Fruit fly (Drosophila melanogaster) whole organism, pupa: ENCODE measurements around the gene Cpr65Ax1.

Experiments
- CG10348 ChIP-seq: fragments of 200-800 bp; sonication (Bioruptor generic); IDR thresholded peaks from 2 replicates; pipeline ENCODE4 v1.3.6; 2022; ENCODE audit warnings: missing biosample characterization, missing genetic modification characterization
- CG12605 ChIP-seq: fragments of 200-800 bp; sonication (Bioruptor generic); IDR thresholded peaks from 2 replicates; pipeline ENCODE4 v1.3.6; 2022; ENCODE audit warnings: missing biosample characterization, missing genetic modification characterization
- CG13204 ChIP-seq: fragments of 200-800 bp; sonication (Bioruptor generic); optimal IDR thresholded peaks from 2 replicates; lab custom pipeline; 2018; ENCODE audit warnings: missing biosample characterization, mild to moderate bottlenecking, missing genetic modification characterization, moderate library complexity
- CG14655 ChIP-seq: fragments of 200-800 bp; sonication (Bioruptor generic); optimal IDR thresholded peaks from 3 replicates; lab custom pipeline; 2017; ENCODE audit warnings: mild to moderate bottlenecking, missing biosample characterization, missing genetic modification reagents, missing genetic modification characterization
- CG15710 ChIP-seq: fragments of 200-800 bp; sonication (Bioruptor generic); optimal IDR thresholded peaks from 2 replicates; lab custom pipeline; 2018; ENCODE audit warnings: missing biosample characterization, mild to moderate bottlenecking, missing genetic modification characterization, moderate library complexity
- CG17806 ChIP-seq: fragments of 200-800 bp; sonication (Bioruptor generic); optimal IDR thresholded peaks from 2 replicates; lab custom pipeline; 2018; ENCODE audit warnings: missing biosample characterization, mild to moderate bottlenecking, missing genetic modification characterization, moderate library complexity
- CG32121 ChIP-seq: fragments of 200-800 bp; sonication (Bioruptor generic); IDR thresholded peaks from 2 replicates; pipeline ENCODE4 v1.3.6; 2022; ENCODE audit warnings: missing biosample characterization, missing genetic modification characterization
- CG34367 ChIP-seq: fragments of 200-800 bp; sonication (Bioruptor generic); optimal IDR thresholded peaks from 2 replicates; lab custom pipeline; 2018; ENCODE audit warnings: missing biosample characterization, mild to moderate bottlenecking, missing genetic modification characterization
- CG4496 ChIP-seq: fragments of 200-800 bp; sonication (Bioruptor generic); IDR thresholded peaks from 3 replicates; pipeline ENCODE4 v1.3.6; 2022; ENCODE audit warnings: missing biosample characterization, missing genetic modification characterization
- CG8159 ChIP-seq: fragments of 200-800 bp; sonication (Bioruptor generic); optimal IDR thresholded peaks from 3 replicates; lab custom pipeline; 2018; ENCODE audit warnings: missing biosample characterization, mild to moderate bottlenecking, missing genetic modification characterization, moderate library complexity
- CG8301 ChIP-seq: fragments of 200-800 bp; sonication (Bioruptor generic); optimal IDR thresholded peaks from 2 replicates; lab custom pipeline; 2018; ENCODE audit warnings: missing biosample characterization, mild to moderate bottlenecking, missing genetic modification characterization
- CG9948 ChIP-seq: fragments of 200-800 bp; sonication (Bioruptor generic); optimal IDR thresholded peaks from 2 replicates; lab custom pipeline; 2018; ENCODE audit warnings: missing biosample characterization, mild to moderate bottlenecking, missing genetic modification characterization, moderate library complexity
- D1 ChIP-seq: fragments of 200-800 bp; sonication (Bioruptor generic); optimal IDR thresholded peaks from 2 replicates; lab custom pipeline; 2018; ENCODE audit warnings: missing biosample characterization, mild to moderate bottlenecking, missing genetic modification characterization, moderate library complexity
- EcR ChIP-seq: fragments of 200-800 bp; sonication (Bioruptor generic); optimal IDR thresholded peaks from 3 replicates; lab custom pipeline; 2019; ENCODE audit warnings: missing biosample characterization, missing genetic modification characterization, mild to moderate bottlenecking, moderate library complexity, missing genetic modification reagents
- Ets98B ChIP-seq: fragments of 200-800 bp; sonication (Bioruptor generic); IDR thresholded peaks from 2 replicates; pipeline ENCODE4 v1.3.6; 2022; ENCODE audit warnings: missing biosample characterization, missing genetic modification characterization
- Pif1A ChIP-seq: fragments of 200-800 bp; sonication (Bioruptor generic); optimal IDR thresholded peaks from 3 replicates; lab custom pipeline; 2016; ENCODE audit warnings: missing biosample characterization, missing genetic modification characterization
- Pif1B ChIP-seq: fragments of 200-800 bp; sonication (Bioruptor generic); optimal IDR thresholded peaks from 3 replicates; lab custom pipeline; 2016; ENCODE audit warnings: missing biosample characterization, missing genetic modification characterization
- Snoo ChIP-seq: fragments of 200-800 bp; sonication (Bioruptor generic); optimal IDR thresholded peaks from 3 replicates; lab custom pipeline; 2017; ENCODE audit warnings: missing biosample characterization, mild to moderate bottlenecking, missing genetic modification characterization, inconsistent platforms
- fd96Ca ChIP-seq: fragments of 200-800 bp; sonication (Bioruptor generic); IDR thresholded peaks from 3 replicates; pipeline ENCODE4 v1.3.6; 2022; ENCODE audit warnings: missing biosample characterization, missing genetic modification characterization
- gl ChIP-seq: fragments of 200-800 bp; sonication (Bioruptor generic); optimal IDR thresholded peaks from 2 replicates; lab custom pipeline; 2018; ENCODE audit warnings: missing biosample characterization, mild to moderate bottlenecking, missing genetic modification characterization
- rn ChIP-seq: fragments of 200-800 bp; sonication (Bioruptor generic); IDR thresholded peaks from 2 replicates; pipeline ENCODE4 v1.3.6; 2022; ENCODE audit warnings: missing biosample characterization, missing genetic modification characterization

Gene Cpr65Ax1

DNA sequence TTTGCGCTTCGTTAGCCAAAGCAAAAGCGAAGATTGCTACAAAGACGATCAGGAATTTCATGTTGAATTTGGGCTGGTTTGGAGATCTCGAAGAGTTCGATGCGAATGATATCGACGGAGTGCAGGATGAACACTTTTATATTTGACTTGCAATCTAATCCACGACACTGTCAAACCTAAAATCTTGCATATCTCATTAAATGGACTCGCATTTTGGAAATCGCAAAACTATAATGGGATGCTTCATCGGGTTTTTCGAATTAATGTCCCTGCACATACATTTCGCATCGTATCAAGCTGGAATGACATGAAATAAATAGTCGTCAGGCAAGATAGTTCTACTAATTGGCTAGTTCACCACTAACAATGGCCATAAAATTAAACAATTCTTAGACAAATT is 9.8 kb downstream of the Cpr65Ax1 start, which contains the start of gene Lcp65Ae:
TSS of gene Lcp65Ae (minus strand) at position 101 of the 400 bp plus-strand sequence.
- no peak for TF ChIP-seq Pif1A (GFP tag; lab: Kevin White, UChicago)

DNA sequence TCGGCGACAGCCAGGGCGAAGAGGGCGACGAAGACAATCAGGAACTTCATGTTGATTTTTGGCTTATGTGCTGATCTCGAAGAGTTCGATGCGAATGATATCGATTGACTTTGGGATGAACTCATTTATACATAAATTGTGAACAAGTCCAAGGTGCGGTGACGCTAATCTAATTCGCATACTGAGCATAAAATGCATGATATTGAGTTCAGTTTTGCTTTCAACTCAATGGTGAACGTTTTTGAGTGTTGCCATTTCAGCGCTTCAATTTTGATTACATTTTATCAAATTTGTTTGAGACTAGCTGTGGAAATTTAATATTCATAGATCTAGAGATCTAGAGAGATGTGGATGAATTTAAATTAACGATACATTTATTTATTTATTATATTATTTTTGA is 11.1 kb downstream of the Cpr65Ax1 start, which contains the start of gene Lcp65Af:
TSS of gene Lcp65Af (minus strand) at position 101 of the 400 bp plus-strand sequence.
- TF ChIP-seq CG13204 (GFP tag; lab: Kevin White, UChicago) (no peak), D1 (no peak), CG8301 (tag; lab: Kevin White, UChicago) (no peak), CG4496 (no peak), Snoo (tag; lab: Kevin White, UChicago) (no peak), CG10348 (GFP tag; lab: Robert Waterston, UW) (no peak), CG34367 (tag; lab: Kevin White, UChicago) (no peak), CG17806 (tag; lab: Kevin White, UChicago) (no peak), fd96Ca (no peak), gl (tag; lab: Kevin White, UChicago) (no peak), Ets98B (GFP tag; lab: Robert Waterston, UW) (no peak), CG12605 (GFP tag; lab: Robert Waterston, UW) (no peak), Pif1B (no peak), EcR (no peak), Pif1A (GFP tag; lab: Kevin White, UChicago) (no peak), rn (GFP tag; lab: Robert Waterston, UW) (no peak), CG9948 (tag; lab: Kevin White, UChicago) (no peak), CG14655 (no peak), CG8159 (tag; lab: Kevin White, UChicago) (no peak)

DNA sequence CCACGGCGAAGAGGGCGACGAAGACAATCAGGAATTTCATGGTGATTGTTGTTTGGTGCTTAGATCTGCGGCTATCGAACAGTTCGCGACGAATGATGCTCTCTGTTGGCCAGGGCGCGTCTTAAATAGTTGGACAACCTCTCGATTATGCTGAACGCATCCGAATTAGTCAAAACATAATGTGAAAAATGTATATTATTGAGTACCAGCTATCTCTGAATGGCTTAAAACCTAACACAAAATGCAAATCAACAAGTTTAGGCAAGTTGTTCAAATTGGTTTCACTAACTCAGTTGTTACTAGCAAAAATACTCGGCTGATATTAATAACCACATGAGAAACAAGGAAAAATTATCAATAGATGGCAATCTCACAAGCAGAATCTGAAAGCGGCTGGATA is 12.6 kb downstream of the Cpr65Ax1 start, which contains the start of gene Lcp65Ag1:
TSS of gene Lcp65Ag1 (minus strand) at position 101 of the 400 bp plus-strand sequence.
- TF ChIP-seq EcR (no peak), Ets98B (GFP tag; lab: Robert Waterston, UW) (no peak), CG8301 (tag; lab: Kevin White, UChicago) (no peak)
- TF ChIP-seq, all 21 proteins: peak for 0

DNA sequence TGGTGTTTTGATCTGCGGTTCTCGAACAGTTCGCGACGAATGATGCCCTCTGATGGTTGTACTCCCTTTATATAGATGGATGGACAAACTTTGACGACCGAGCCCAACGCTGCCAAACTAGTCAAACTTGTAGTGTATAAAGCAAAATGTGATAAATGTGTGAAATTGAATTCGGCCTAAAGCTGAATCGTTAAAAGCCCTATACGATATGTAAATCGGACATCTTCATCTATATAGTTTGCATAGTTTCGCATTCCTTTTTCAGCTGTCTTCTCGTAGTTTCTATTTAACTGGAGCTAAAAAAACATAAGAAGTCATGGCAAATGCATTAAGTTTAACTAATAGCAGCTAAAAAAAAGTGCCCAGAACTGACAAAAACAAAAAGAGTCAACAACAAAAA is 14.2 kb downstream of the Cpr65Ax1 start, which contains the start of gene Lcp65Ag2:
TSS of gene Lcp65Ag2 (minus strand) at position 48 of the 400 bp plus-strand sequence.
- TF ChIP-seq Ets98B (GFP tag; lab: Robert Waterston, UW) (no peak), CG14655 (no peak), CG8301 (tag; lab: Kevin White, UChicago) (no peak), CG8159 (tag; lab: Kevin White, UChicago) (no peak)
- TF ChIP-seq, all 21 proteins: peak for 0

DNA sequence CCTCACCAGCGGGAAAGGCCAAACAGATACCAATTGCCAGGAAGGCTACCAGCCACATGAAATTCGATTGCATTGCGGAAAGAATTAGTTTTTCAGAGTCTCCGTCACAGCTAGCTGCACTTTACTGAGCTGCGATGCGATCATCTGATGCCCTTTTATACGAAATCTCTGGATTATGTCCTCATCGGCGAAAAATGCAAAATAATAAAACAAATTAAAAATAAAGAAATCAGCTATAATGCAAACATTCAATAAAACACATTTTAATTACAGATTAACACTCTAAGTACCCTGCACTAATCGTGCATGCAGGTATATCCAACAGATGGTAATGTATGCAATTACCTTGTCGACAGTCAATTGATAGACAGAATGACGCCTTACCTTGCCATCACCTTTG is 15.8 kb downstream of the Cpr65Ax1 start, which contains the start of gene Cpr65Au:
TSS of gene Cpr65Au (minus strand) at position 101 of the 400 bp plus-strand sequence.
- TF ChIP-seq CG14655: no peak
- no peak for TF ChIP-seq EcR
- TF ChIP-seq rn (GFP tag; lab: Robert Waterston, UW): 0 out of 2 replicates have a peak, but pooled peaks have one; percentile 9

DNA sequence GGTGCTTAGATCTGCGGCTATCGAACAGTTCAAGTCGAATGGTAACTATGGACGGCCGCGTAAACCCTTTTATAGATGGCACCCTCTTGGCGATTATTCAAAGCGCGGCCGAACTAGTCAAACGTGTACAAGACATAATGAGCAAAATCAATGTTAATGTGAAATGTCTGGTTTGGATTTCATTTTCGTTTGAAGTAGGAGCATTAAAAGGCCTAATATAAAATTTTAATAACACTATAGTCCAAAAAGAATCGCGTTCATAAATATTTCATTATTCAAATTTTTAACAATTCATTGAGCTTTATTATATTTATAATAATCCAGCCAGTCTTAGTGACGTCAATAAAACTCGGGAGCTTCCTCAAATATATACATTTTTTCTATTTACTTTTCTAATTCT is 16.8 kb downstream of the Cpr65Ax1 start, which contains the start of gene Lcp65Ag3:
TSS of gene Lcp65Ag3 (minus strand) at position 46 of the 400 bp plus-strand sequence.
- no peak for TF ChIP-seq CG17806 (tag; lab: Kevin White, UChicago)
- TF ChIP-seq CG15710 (tag; lab: Kevin White, UChicago): no peak
- TF ChIP-seq CG32121 (GFP tag; lab: Robert Waterston, UW): no peak
- no peak for TF ChIP-seq CG14655
- no peak for TF ChIP-seq D1
- no peak for TF ChIP-seq rn (GFP tag; lab: Robert Waterston, UW)
- TF ChIP-seq CG8301 (tag; lab: Kevin White, UChicago): no peak
- no peak for TF ChIP-seq CG13204 (GFP tag; lab: Kevin White, UChicago)
- TF ChIP-seq CG12605 (GFP tag; lab: Robert Waterston, UW): no peak
- no peak for TF ChIP-seq CG9948 (tag; lab: Kevin White, UChicago)
- TF ChIP-seq Pif1A (GFP tag; lab: Kevin White, UChicago): no peak
- no peak for TF ChIP-seq CG4496
- TF ChIP-seq Ets98B (GFP tag; lab: Robert Waterston, UW): no peak
- no peak for TF ChIP-seq Snoo (tag; lab: Kevin White, UChicago)

DNA sequence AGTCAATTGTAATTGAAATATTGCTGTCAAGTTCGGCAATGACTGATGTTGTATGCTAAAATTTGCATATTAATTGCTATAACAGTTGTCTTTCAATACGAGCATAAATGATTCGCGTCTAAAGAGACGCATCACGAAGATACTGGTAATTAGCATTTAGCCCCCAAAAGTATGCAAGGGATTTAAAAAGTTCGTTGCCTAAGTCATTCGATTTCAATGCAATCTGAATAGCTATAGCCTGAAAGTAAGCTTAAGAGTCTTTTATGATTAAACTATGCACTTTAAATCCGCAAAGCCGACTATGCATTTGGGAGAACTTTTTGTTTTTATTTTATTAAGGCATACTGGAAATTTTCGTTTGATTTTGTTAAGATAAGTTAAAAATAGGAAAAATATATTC is 18.2 kb downstream of the Cpr65Ax1 start:
- TF ChIP-seq D1 (peak; percentile 20), CG8159 (tag; lab: Kevin White, UChicago) (no peak)

DNA sequence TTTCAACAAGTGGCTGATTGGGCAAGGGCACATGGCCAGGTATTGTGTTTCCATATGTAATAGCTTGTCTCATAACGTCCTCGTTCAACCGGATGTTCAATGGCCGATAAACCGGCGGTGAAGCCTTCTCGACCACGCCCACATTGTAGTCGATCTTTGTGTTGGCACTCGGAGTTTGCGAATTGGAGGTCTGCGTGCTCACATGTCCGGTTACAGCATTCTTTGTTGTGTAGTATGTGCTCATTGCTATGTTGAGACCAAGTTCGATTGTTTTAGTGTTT is 22.4 kb downstream of the Cpr65Ax1 start:
- no peak for TF ChIP-seq EcR
- no peak for TF ChIP-seq Ets98B (GFP tag; lab: Robert Waterston, UW)
- no peak for TF ChIP-seq Snoo (tag; lab: Kevin White, UChicago)
- TF ChIP-seq CG32121 (GFP tag; lab: Robert Waterston, UW): no peak
- TF ChIP-seq CG9948 (tag; lab: Kevin White, UChicago): no peak
- TF ChIP-seq CG13204 (GFP tag; lab: Kevin White, UChicago): no peak
- TF ChIP-seq CG8301 (tag; lab: Kevin White, UChicago): no peak
- TF ChIP-seq CG10348 (GFP tag; lab: Robert Waterston, UW): no peak
- TF ChIP-seq CG17806 (tag; lab: Kevin White, UChicago): no peak
- no peak for TF ChIP-seq fd96Ca
- no peak for TF ChIP-seq Pif1B
- TF ChIP-seq CG12605 (GFP tag; lab: Robert Waterston, UW): no peak
- TF ChIP-seq gl (tag; lab: Kevin White, UChicago): no peak
- TF ChIP-seq rn (GFP tag; lab: Robert Waterston, UW): no peak
- TF ChIP-seq CG14655: no peak
- TF ChIP-seq CG8159 (tag; lab: Kevin White, UChicago): no peak
- TF ChIP-seq CG15710 (tag; lab: Kevin White, UChicago): no peak
- TF ChIP-seq Pif1A (GFP tag; lab: Kevin White, UChicago): no peak
- no peak for TF ChIP-seq CG4496
- TF ChIP-seq CG34367 (tag; lab: Kevin White, UChicago): no peak
